Fruit fly (Drosophila melanogaster) whole organism, embryonic: ENCODE measurements around the gene CG5687.

Experiments used
- Asciz ChIP-seq: fragments of 200-800 bp; sonication (Bioruptor generic); optimal IDR thresholded peaks from 2 replicates; lab custom pipeline; 2017; ENCODE audit warnings: missing biosample characterization, mild to moderate bottlenecking, missing genetic modification characterization, missing genetic modification reagents
- Atf-2 ChIP-seq: fragments of 200-800 bp; sonication (Bioruptor generic); optimal IDR thresholded peaks from 2 replicates; lab custom pipeline; 2016; ENCODE audit warnings: missing biosample characterization, missing genetic modification characterization
- Atf6 ChIP-seq: fragments of 200-800 bp; sonication (Bioruptor generic); IDR thresholded peaks from 2 replicates; pipeline ENCODE4 v1.3.6; 2022; ENCODE audit warnings: missing biosample characterization, missing genetic modification characterization
- C15 ChIP-seq: fragments of 200-800 bp; sonication (Bioruptor generic); IDR thresholded peaks from 3 replicates; pipeline ENCODE4 v1.3.6; 2022; ENCODE audit warnings: missing biosample characterization, missing genetic modification characterization
- CG12155 ChIP-seq: fragments of 200-800 bp; sonication (Bioruptor generic); optimal IDR thresholded peaks from 3 replicates; lab custom pipeline; 2016; ENCODE audit warnings: missing biosample characterization, missing genetic modification characterization
- CG12769 ChIP-seq: fragments of 200-800 bp; sonication (Bioruptor generic); optimal IDR thresholded peaks from 2 replicates; lab custom pipeline; 2019; ENCODE audit warnings: missing biosample characterization, mild to moderate bottlenecking, missing genetic modification characterization, moderate library complexity
- CG14965 ChIP-seq: fragments of 200-800 bp; sonication (Bioruptor generic); optimal IDR thresholded peaks from 2 replicates; lab custom pipeline; 2016; ENCODE audit warnings: missing biosample characterization, missing genetic modification characterization, borderline replicate concordance
- CG15073 ChIP-seq: fragments of 200-800 bp; sonication (Bioruptor generic); optimal IDR thresholded peaks from 2 replicates; lab custom pipeline; 2016; ENCODE audit warnings: missing biosample characterization, missing genetic modification characterization
- CG17912 ChIP-seq: fragments of 200-800 bp; sonication (Bioruptor generic); optimal IDR thresholded peaks from 2 replicates; lab custom pipeline; 2018; ENCODE audit warnings: missing biosample characterization, mild to moderate bottlenecking, missing genetic modification characterization
- CG1832 ChIP-seq: fragments of 200-800 bp; sonication (Bioruptor generic); optimal IDR thresholded peaks from 2 replicates; lab custom pipeline; 2017; ENCODE audit warnings: missing biosample characterization, mild to moderate bottlenecking, missing genetic modification characterization, inconsistent platforms
- CG4730 ChIP-seq: fragments of 200-800 bp; sonication (Bioruptor generic); IDR thresholded peaks from 2 replicates; pipeline ENCODE4 v1.3.6; 2022; ENCODE audit warnings: missing biosample characterization, missing genetic modification characterization
- CG4854 ChIP-seq: fragments of 200-800 bp; sonication (Bioruptor generic); optimal IDR thresholded peaks from 2 replicates; lab custom pipeline; 2016; ENCODE audit warnings: missing biosample characterization, missing genetic modification characterization, inconsistent platforms
- CG8290 ChIP-seq, 3 experiments: fragments of 200-800 bp; sonication (Bioruptor generic); optimal IDR thresholded peaks; 2 replicates each; lab custom pipeline; 2016 to 2019; ENCODE audit warnings: missing biosample characterization in 3 of 3, missing genetic modification characterization in 3 of 3, mild to moderate bottlenecking in 2 of 3, moderate library complexity in 1 of 3
- CG8478 ChIP-seq: fragments of >200 bp; optimal IDR thresholded peaks from 2 replicates; lab custom pipeline; 2018
- CG8765 ChIP-seq: fragments of 200-800 bp; sonication (Bioruptor generic); IDR thresholded peaks from 2 replicates; pipeline ENCODE4 v1.3.6; 2022; ENCODE audit warnings: missing biosample characterization, missing genetic modification characterization
- CoRest ChIP-seq: fragments of 200-800 bp; sonication (Bioruptor generic); optimal IDR thresholded peaks from 3 replicates; lab custom pipeline; 2018; ENCODE audit warnings: missing biosample characterization, mild to moderate bottlenecking, missing genetic modification characterization, moderate library complexity
- D19A ChIP-seq: fragments of 200-800 bp; optimal IDR thresholded peaks from 3 replicates; lab custom pipeline; 2019; ENCODE audit warnings: missing biosample characterization, mild to moderate bottlenecking, missing genetic modification characterization, moderate library complexity
- Dfd ChIP-seq, 2 experiments: fragments of >200 bp; optimal IDR thresholded peaks; 2 replicates each; lab custom pipeline; 2017; ENCODE audit warnings: missing biosample characterization in 2 of 2, missing genetic modification characterization in 2 of 2
- Dip2 ChIP-seq: fragments of 200-800 bp; sonication (Bioruptor generic); IDR thresholded peaks from 2 replicates; pipeline ENCODE4 v1.3.6; 2022; ENCODE audit warnings: missing biosample characterization, missing genetic modification characterization
- Fer3 ChIP-seq: fragments of 200-800 bp; sonication (Bioruptor generic); optimal IDR thresholded peaks from 2 replicates; lab custom pipeline; 2018; ENCODE audit warnings: missing biosample characterization, mild to moderate bottlenecking, missing genetic modification characterization, moderate library complexity
- Gug ChIP-seq: fragments of 200-800 bp; sonication (Bioruptor generic); IDR thresholded peaks from 4 replicates; pipeline ENCODE4 v1.3.6; 2022; ENCODE audit warnings: missing biosample characterization, missing genetic modification characterization
- Hey ChIP-seq: fragments of 200-800 bp; sonication (Bioruptor generic); optimal IDR thresholded peaks from 3 replicates; lab custom pipeline; 2018; ENCODE audit warnings: missing biosample characterization, mild to moderate bottlenecking, missing genetic modification characterization
- HmgZ ChIP-seq: fragments of 200-800 bp; sonication (Bioruptor generic); optimal IDR thresholded peaks from 2 replicates; lab custom pipeline; 2018; ENCODE audit warnings: missing biosample characterization, mild to moderate bottlenecking, missing genetic modification characterization
- Med ChIP-seq: fragments of 200-800 bp; sonication (Bioruptor generic); peaks from one replicate; lab custom pipeline; 2016; ENCODE audit warnings: missing biosample characterization, missing genetic modification characterization, mild to moderate bottlenecking, inconsistent platforms, moderate library complexity
- Mrtf ChIP-seq: fragments of 200-800 bp; sonication (Bioruptor generic); IDR thresholded peaks from 3 replicates; pipeline ENCODE4 v1.3.6; 2022; ENCODE audit warnings: missing biosample characterization, missing genetic modification characterization
- Nf-YC ChIP-seq: fragments of 200-800 bp; optimal IDR thresholded peaks from 3 replicates; lab custom pipeline; 2019; ENCODE audit warnings: missing biosample characterization, mild to moderate bottlenecking, missing genetic modification characterization, moderate library complexity
- Spps ChIP-seq: fragments of 200-800 bp; sonication (Bioruptor generic); optimal IDR thresholded peaks from 2 replicates; lab custom pipeline; 2018; ENCODE audit warnings: missing biosample characterization, mild to moderate bottlenecking, missing genetic modification characterization
- Tbp ChIP-seq: fragments of >200 bp; optimal IDR thresholded peaks from 2 replicates; lab custom pipeline; 2018; ENCODE audit warnings: missing biosample characterization, missing genetic modification characterization
- YL-1 ChIP-seq: fragments of 200-800 bp; sonication (Bioruptor generic); optimal IDR thresholded peaks from 3 replicates; lab custom pipeline; 2017; ENCODE audit warnings: missing biosample characterization, mild to moderate bottlenecking, missing genetic modification characterization
- abd-A ChIP-seq: fragments of 200-800 bp; sonication (Bioruptor generic); optimal IDR thresholded peaks from 3 replicates; lab custom pipeline; 2019; ENCODE audit warnings: missing biosample characterization, mild to moderate bottlenecking, missing genetic modification characterization, moderate library complexity
- ap ChIP-seq: fragments of 200-800 bp; sonication (Bioruptor generic); IDR thresholded peaks from 2 replicates; pipeline ENCODE4 v1.3.6; 2022; ENCODE audit warnings: missing biosample characterization, missing genetic modification characterization
- cad ChIP-seq: fragments of >200 bp; optimal IDR thresholded peaks from 2 replicates; lab custom pipeline; 2017; ENCODE audit warnings: missing biosample characterization, missing genetic modification characterization
- crp ChIP-seq, 2 experiments: fragments of 200-800 bp; sonication (Bioruptor generic); optimal IDR thresholded peaks; 2 replicates in 1 of 2; 3 replicates in 1 of 2; lab custom pipeline; 2017; ENCODE audit warnings: missing biosample characterization in 2 of 2, missing genetic modification characterization in 2 of 2, mild to moderate bottlenecking in 1 of 2, moderate library complexity in 1 of 2
- disco-r ChIP-seq: fragments of 200-800 bp; sonication (Bioruptor generic); optimal IDR thresholded peaks from 2 replicates; lab custom pipeline; 2016; ENCODE audit warnings: missing biosample characterization, missing genetic modification characterization
- eyg ChIP-seq: fragments of 200-800 bp; sonication (Bioruptor generic); optimal IDR thresholded peaks from 3 replicates; lab custom pipeline; 2016; ENCODE audit warnings: missing biosample characterization, missing genetic modification characterization
- fu2 ChIP-seq: fragments of 200-800 bp; sonication (Bioruptor generic); optimal IDR thresholded peaks from 2 replicates; lab custom pipeline; 2016; ENCODE audit warnings: missing biosample characterization, missing genetic modification characterization
- gce ChIP-seq: fragments of 200-800 bp; sonication (Bioruptor generic); IDR thresholded peaks from 3 replicates; pipeline ENCODE4 v1.3.6; 2022; ENCODE audit warnings: missing biosample characterization, missing genetic modification characterization
- gem ChIP-seq: fragments of 200-800 bp; sonication (Bioruptor generic); optimal IDR thresholded peaks from 2 replicates; lab custom pipeline; 2019; ENCODE audit warnings: missing biosample characterization, mild to moderate bottlenecking, missing genetic modification characterization, moderate library complexity
- hkb ChIP-seq, 2 experiments: fragments of 200-800 bp in 1 of 2; fragments of >200 bp in 1 of 2; sonication (Bioruptor generic) in 1 of 2; IDR thresholded peaks in 1 of 2; optimal IDR thresholded peaks in 1 of 2; 2 replicates each; pipeline versions ENCODE4 v1.3.6 to Lab custom; 2017 to 2022; ENCODE audit warnings: missing biosample characterization in 1 of 2, missing genetic modification characterization in 1 of 2
- kah ChIP-seq: fragments of 200-800 bp; sonication (Bioruptor generic); optimal IDR thresholded peaks from 2 replicates; lab custom pipeline; 2018; ENCODE audit warnings: missing biosample characterization, mild to moderate bottlenecking, missing genetic modification characterization
- nom ChIP-seq: fragments of 200-800 bp; sonication (Bioruptor generic); optimal IDR thresholded peaks from 2 replicates; lab custom pipeline; 2017; ENCODE audit warnings: missing biosample characterization, missing genetic modification characterization, mild to moderate bottlenecking, moderate library complexity, missing genetic modification reagents
- pros ChIP-seq: fragments of 200-800 bp; sonication (Bioruptor generic); optimal IDR thresholded peaks from 3 replicates; lab custom pipeline; 2019; ENCODE audit warnings: missing biosample characterization, mild to moderate bottlenecking, missing genetic modification characterization, moderate library complexity
- pzg ChIP-seq: fragments of 200-800 bp; sonication (Bioruptor generic); optimal IDR thresholded peaks from 3 replicates; lab custom pipeline; 2018; ENCODE audit warnings: missing biosample characterization, mild to moderate bottlenecking, missing genetic modification characterization, moderate library complexity
- sisA ChIP-seq: fragments of 200-800 bp; sonication (Bioruptor generic); IDR thresholded peaks from 2 replicates; pipeline ENCODE4 v1.3.6; 2022; ENCODE audit warnings: missing biosample characterization, missing genetic modification characterization
- sqz ChIP-seq: fragments of 200-800 bp; sonication (Bioruptor generic); optimal IDR thresholded peaks from 3 replicates; lab custom pipeline; 2018; ENCODE audit warnings: missing biosample characterization, mild to moderate bottlenecking, missing genetic modification characterization
- sr ChIP-seq: fragments of 200-800 bp; sonication (Bioruptor generic); IDR thresholded peaks from 3 replicates; pipeline ENCODE4 v1.3.6; 2022; ENCODE audit warnings: missing biosample characterization, missing genetic modification characterization
- trem ChIP-seq: fragments of 200-800 bp; optimal IDR thresholded peaks from 3 replicates; lab custom pipeline; 2019; ENCODE audit warnings: missing biosample characterization, mild to moderate bottlenecking, missing genetic modification characterization, moderate library complexity
- tup ChIP-seq: fragments of 200-800 bp; sonication (Bioruptor generic); optimal IDR thresholded peaks from 2 replicates; lab custom pipeline; 2016; ENCODE audit warnings: missing biosample characterization, mild to moderate bottlenecking, missing genetic modification characterization, moderate library complexity
- vvl ChIP-seq: fragments of 200-800 bp; sonication (Bioruptor generic); IDR thresholded peaks from 2 replicates; pipeline ENCODE4 v1.3.6; 2022; ENCODE audit warnings: missing biosample characterization, missing genetic modification characterization

CG5687 gene

dm6 chr3L:1969539-1970337 is 30.8 kb upstream of the CG5687 start, which contains the start of gene CG1927:
TSS of gene CG1927 (minus strand) at chr3L:1970079.
- TF ChIP-seq HmgZ (no peak), CG8478 (lab: Kevin White, UChicago) (no peak), Hey (tag; lab: Kevin White, UChicago) (no peak), C15 (GFP tag; lab: Robert Waterston, UW) (no peak), CG8290 (GFP tag; optimal IDR thresholded peaks at IDR 0.05; lab: Kevin White, UChicago) (no peak), CG8290 (tag; optimal IDR thresholded peaks at IDR 0.05; lab: Kevin White, UChicago) (peak in 1 of 2 experiments; percentile 46), Dfd (GFP tag; optimal IDR thresholded peaks at IDR 0.05; lab: Kevin White, UChicago) (no peak), CG15073 (GFP tag; lab: Kevin White, UChicago) (no peak), YL-1 (GFP tag; lab: Kevin White, UChicago) (no peak), Gug (no peak), CG12155 (GFP tag; lab: Kevin White, UChicago) (no peak), CG1832 (GFP tag; lab: Kevin White, UChicago) (no peak), sisA (no peak), CG17912 (GFP tag; lab: Kevin White, UChicago) (peak; percentile 24), tup (GFP tag; lab: Kevin White, UChicago) (no peak), sr (no peak), D19A (tag; lab: Kevin White, UChicago) (no peak), Fer3 (peak; percentile 15), Asciz (GFP tag; lab: Kevin White, UChicago) (no peak), cad (GFP tag; lab: Kevin White, UChicago) (no peak), sqz (GFP tag; lab: Kevin White, UChicago) (peak; percentile 17), CG14965 (GFP tag; lab: Kevin White, UChicago) (no peak), nom (GFP tag; lab: Kevin White, UChicago) (peak; percentile 20), CG12769 (tag; lab: Kevin White, UChicago) (peak; percentile 43), kah (GFP tag; lab: Kevin White, UChicago) (no peak), Nf-YC (tag; lab: Kevin White, UChicago) (peak; percentile 15), pros (GFP tag; lab: Kevin White, UChicago) (no peak), gem (tag; lab: Kevin White, UChicago) (no peak), CG4730 (GFP tag; lab: Robert Waterston, UW) (no peak), Tbp (no peak), CG4854 (GFP tag; lab: Kevin White, UChicago) (no peak), Spps (tag; lab: Kevin White, UChicago) (no peak), Med (GFP tag; lab: Kevin White, UChicago) (peak; percentile 82), eyg (no peak), gce (no peak), Atf6 (GFP tag; lab: Robert Waterston, UW) (peak; percentile 27; the same call in 1 of the 2 replicates), trem (tag; lab: Kevin White, UChicago) (no peak), vvl (GFP tag; lab: Robert Waterston, UW) (peak; percentile 75), CG8765 (GFP tag; lab: Robert Waterston, UW) (no peak), fu2 (no peak), pzg (GFP tag; lab: Kevin White, UChicago) (peak; percentile 54), crp (GFP tag; optimal IDR thresholded peaks at IDR 0.05; lab: Kevin White, UChicago) (peak in 1 of 2 experiments; percentile 25), CoRest (no peak), Mrtf (GFP tag; lab: Robert Waterston, UW) (no peak), hkb (optimal IDR thresholded peaks at IDR 0.05; lab: Kevin White, UChicago) (no peak), hkb (GFP tag; IDR thresholded peaks at IDR 0.05; lab: Robert Waterston, UW) (peak; percentile 38; the same call in 1 of the 2 replicates), Dip2 (no peak), abd-A (tag; lab: Kevin White, UChicago) (peak; percentile 47), ap (GFP tag; lab: Robert Waterston, UW) (no peak), disco-r (no peak), Atf-2 (no peak)
